Fruit fly (Drosophila melanogaster) whole organism, embryonic: ENCODE data around the gene CaMKI.

Experiments
- Aef1 ChIP-seq: fragments of 200-800 bp; sonication (Bioruptor generic); IDR thresholded peaks from 3 replicates; pipeline ENCODE4 v1.3.6; 2022; ENCODE audit warnings: missing biosample characterization, missing genetic modification characterization
- Atf6 ChIP-seq: fragments of 200-800 bp; sonication (Bioruptor generic); IDR thresholded peaks from 2 replicates; pipeline ENCODE4 v1.3.6; 2022; ENCODE audit warnings: missing biosample characterization, missing genetic modification characterization
- Awh ChIP-seq: fragments of 200-800 bp; sonication (Bioruptor generic); IDR thresholded peaks from 2 replicates; pipeline ENCODE4, ENCODE4 v1.3.6; 2022; ENCODE audit warnings: missing biosample characterization, missing genetic modification characterization
- B-H2 ChIP-seq: fragments of 200-800 bp; sonication (Bioruptor generic); optimal IDR thresholded peaks from 2 replicates; lab custom pipeline; 2018; ENCODE audit warnings: missing biosample characterization, mild to moderate bottlenecking, missing genetic modification characterization
- CG10543 ChIP-seq: fragments of 200-800 bp; sonication (Bioruptor generic); optimal IDR thresholded peaks from 3 replicates; lab custom pipeline; 2017; ENCODE audit warnings: missing biosample characterization, mild to moderate bottlenecking, missing genetic modification characterization, moderate library complexity
- CG12071 ChIP-seq: fragments of 200-800 bp; sonication (Bioruptor generic); optimal IDR thresholded peaks from 3 replicates; lab custom pipeline; 2018; ENCODE audit warnings: missing biosample characterization, mild to moderate bottlenecking, missing genetic modification characterization
- CG12155 ChIP-seq: fragments of 200-800 bp; sonication (Bioruptor generic); optimal IDR thresholded peaks from 3 replicates; lab custom pipeline; 2016; ENCODE audit warnings: missing biosample characterization, missing genetic modification characterization
- CG13424 ChIP-seq: fragments of 200-800 bp; sonication (Bioruptor generic); optimal IDR thresholded peaks from 2 replicates; lab custom pipeline; 2019; ENCODE audit warnings: missing biosample characterization, mild to moderate bottlenecking, missing genetic modification characterization, moderate library complexity
- CG16815 ChIP-seq: fragments of 200-800 bp; sonication (Bioruptor generic); optimal IDR thresholded peaks from 3 replicates; lab custom pipeline; 2017; ENCODE audit warnings: missing biosample characterization, mild to moderate bottlenecking, missing genetic modification characterization
- CG17912 ChIP-seq: fragments of 200-800 bp; sonication (Bioruptor generic); optimal IDR thresholded peaks from 2 replicates; lab custom pipeline; 2018; ENCODE audit warnings: missing biosample characterization, mild to moderate bottlenecking, missing genetic modification characterization
- CG18599 ChIP-seq: fragments of 200-800 bp; sonication (Bioruptor generic); optimal IDR thresholded peaks from 3 replicates; lab custom pipeline; 2017; ENCODE audit warnings: missing biosample characterization, missing genetic modification characterization, mild to moderate bottlenecking, moderate library complexity, missing genetic modification reagents
- CG2199 ChIP-seq: fragments of 200-800 bp; sonication (Bioruptor generic); IDR thresholded peaks from 3 replicates; pipeline ENCODE4 v1.3.6; 2022; ENCODE audit warnings: missing biosample characterization, missing genetic modification characterization
- CG2712 ChIP-seq: fragments of 200-800 bp; optimal IDR thresholded peaks from 3 replicates; lab custom pipeline; 2019; ENCODE audit warnings: missing biosample characterization, mild to moderate bottlenecking, missing genetic modification characterization, moderate library complexity
- CG6175 ChIP-seq: fragments of 200-800 bp; sonication (Bioruptor generic); IDR thresholded peaks from 3 replicates; pipeline ENCODE4 v1.3.6; 2022; ENCODE audit warnings: missing biosample characterization, missing genetic modification characterization
- CG7745 ChIP-seq: fragments of 200-800 bp; sonication (Bioruptor generic); optimal IDR thresholded peaks from 2 replicates; lab custom pipeline; 2018; ENCODE audit warnings: missing biosample characterization, mild to moderate bottlenecking, missing genetic modification characterization, moderate library complexity
- CG9437 ChIP-seq: fragments of 200-800 bp; sonication (Bioruptor generic); optimal IDR thresholded peaks from 2 replicates; lab custom pipeline; 2018; ENCODE audit warnings: missing biosample characterization, mild to moderate bottlenecking, missing genetic modification characterization
- Dad ChIP-seq: fragments of 200-800 bp; sonication (Bioruptor generic); optimal IDR thresholded peaks from 3 replicates; lab custom pipeline; 2016; ENCODE audit warnings: missing biosample characterization, missing genetic modification characterization
- Dbx ChIP-seq: fragments of 200-800 bp; sonication (Bioruptor generic); IDR thresholded peaks from 3 replicates; pipeline ENCODE4 v1.3.6; 2022; ENCODE audit warnings: missing biosample characterization, missing genetic modification characterization
- Deaf1 ChIP-seq: fragments of 200-800 bp; optimal IDR thresholded peaks from 3 replicates; lab custom pipeline; 2019; ENCODE audit warnings: missing biosample characterization, mild to moderate bottlenecking, missing genetic modification characterization, moderate library complexity
- HmgD ChIP-seq: fragments of 200-800 bp; sonication (Bioruptor generic); optimal IDR thresholded peaks from 3 replicates; lab custom pipeline; 2016; ENCODE audit warnings: missing biosample characterization, missing genetic modification characterization
- HmgZ ChIP-seq: fragments of 200-800 bp; sonication (Bioruptor generic); optimal IDR thresholded peaks from 2 replicates; lab custom pipeline; 2018; ENCODE audit warnings: missing biosample characterization, mild to moderate bottlenecking, missing genetic modification characterization
- Med ChIP-seq: fragments of 200-800 bp; sonication (Bioruptor generic); peaks from one replicate; lab custom pipeline; 2016; ENCODE audit warnings: missing biosample characterization, missing genetic modification characterization, mild to moderate bottlenecking, inconsistent platforms, moderate library complexity
- Nf-YA ChIP-seq: fragments of 200-800 bp; sonication (Bioruptor generic); IDR thresholded peaks from 2 replicates; pipeline ENCODE4 v1.3.6; 2022; ENCODE audit warnings: missing biosample characterization, missing genetic modification characterization
- Nf-YB ChIP-seq: fragments of 200-800 bp; sonication (Bioruptor generic); optimal IDR thresholded peaks from 3 replicates; lab custom pipeline; 2019; ENCODE audit warnings: missing biosample characterization, mild to moderate bottlenecking, missing genetic modification characterization, moderate library complexity
- Poxn ChIP-seq: fragments of 200-800 bp; sonication (Bioruptor generic); IDR thresholded peaks from 2 replicates; pipeline ENCODE4 v1.3.6; 2022; ENCODE audit warnings: missing biosample characterization, missing genetic modification characterization
- Sry-β ChIP-seq: fragments of 200-800 bp; sonication (Bioruptor generic); optimal IDR thresholded peaks from 2 replicates; lab custom pipeline; 2018; ENCODE audit warnings: missing biosample characterization, mild to moderate bottlenecking, missing genetic modification characterization, moderate library complexity
- abd-A ChIP-seq: fragments of 200-800 bp; sonication (Bioruptor generic); optimal IDR thresholded peaks from 3 replicates; lab custom pipeline; 2019; ENCODE audit warnings: missing biosample characterization, mild to moderate bottlenecking, missing genetic modification characterization, moderate library complexity
- ato ChIP-seq: fragments of 200-800 bp; sonication (Bioruptor generic); IDR thresholded peaks from 2 replicates; pipeline ENCODE4 v1.3.6; 2022; ENCODE audit warnings: missing biosample characterization, missing genetic modification characterization; ENCODE audit not compliant: partially characterized antibody
- bowl ChIP-seq: fragments of 200-800 bp; sonication (Bioruptor generic); IDR thresholded peaks from 2 replicates; pipeline ENCODE4 v1.3.6; 2022; ENCODE audit warnings: missing biosample characterization, missing genetic modification characterization
- cad ChIP-seq: fragments of >200 bp; optimal IDR thresholded peaks from 2 replicates; lab custom pipeline; 2017; ENCODE audit warnings: missing biosample characterization, missing genetic modification characterization
- caup ChIP-seq: fragments of 200-800 bp; sonication (Bioruptor generic); optimal IDR thresholded peaks from 3 replicates; lab custom pipeline; 2017; ENCODE audit warnings: missing biosample characterization, mild to moderate bottlenecking, missing genetic modification characterization, moderate library complexity; ENCODE audit not compliant: severe bottlenecking
- ci ChIP-seq: fragments of 200-800 bp; sonication (Bioruptor generic); IDR thresholded peaks from 3 replicates; pipeline ENCODE4 v1.3.6; 2022; ENCODE audit warnings: missing biosample characterization, missing genetic modification characterization
- exex ChIP-seq: fragments of 200-800 bp; sonication (Bioruptor generic); optimal IDR thresholded peaks from 4 replicates; lab custom pipeline; 2018; ENCODE audit warnings: missing biosample characterization, mild to moderate bottlenecking, missing genetic modification characterization, moderate library complexity
- hb ChIP-seq: fragments of 200-800 bp; sonication (Bioruptor generic); IDR thresholded peaks from 3 replicates; pipeline ENCODE4 v1.3.6; 2022; ENCODE audit warnings: missing biosample characterization, missing genetic modification characterization; ENCODE audit not compliant: partially characterized antibody
- insv ChIP-seq, 2 experiments: fragments of 200-800 bp; sonication (Bioruptor generic); optimal IDR thresholded peaks; 3 replicates each; lab custom pipeline; 2016 to 2018; ENCODE audit warnings: missing biosample characterization in 2 of 2, missing genetic modification characterization in 2 of 2
- lab ChIP-seq: fragments of 200-800 bp; sonication (Bioruptor generic); optimal IDR thresholded peaks from 3 replicates; lab custom pipeline; 2017; ENCODE audit warnings: missing biosample characterization, missing genetic modification characterization, mild to moderate bottlenecking, moderate library complexity, missing genetic modification reagents
- lov ChIP-seq, 2 experiments: fragments of 200-800 bp in 1 of 2; fragments of >200 bp in 1 of 2; sonication (Bioruptor generic) in 1 of 2; IDR thresholded peaks in 1 of 2; optimal IDR thresholded peaks in 1 of 2; 2 replicates in 1 of 2; 3 replicates in 1 of 2; pipeline versions ENCODE4 v1.3.6 to Lab custom; 2017 to 2022; ENCODE audit warnings: missing biosample characterization in 1 of 2, missing genetic modification characterization in 1 of 2
- nerfin-1 ChIP-seq: fragments of 200-800 bp; sonication (Bioruptor generic); optimal IDR thresholded peaks from 3 replicates; lab custom pipeline; 2019; ENCODE audit warnings: missing biosample characterization, mild to moderate bottlenecking, missing genetic modification characterization, moderate library complexity
- nmo ChIP-seq: fragments of 200-800 bp; sonication (Bioruptor generic); optimal IDR thresholded peaks from 2 replicates; lab custom pipeline; 2018; ENCODE audit warnings: missing biosample characterization, mild to moderate bottlenecking, missing genetic modification characterization, moderate library complexity
- nom ChIP-seq: fragments of 200-800 bp; sonication (Bioruptor generic); optimal IDR thresholded peaks from 2 replicates; lab custom pipeline; 2017; ENCODE audit warnings: missing biosample characterization, missing genetic modification characterization, mild to moderate bottlenecking, moderate library complexity, missing genetic modification reagents
- pfk ChIP-seq: fragments of 200-800 bp; sonication (Bioruptor generic); optimal IDR thresholded peaks from 2 replicates; lab custom pipeline; 2018; ENCODE audit warnings: missing biosample characterization, mild to moderate bottlenecking, missing genetic modification characterization, moderate library complexity
- pros ChIP-seq: fragments of 200-800 bp; sonication (Bioruptor generic); optimal IDR thresholded peaks from 3 replicates; lab custom pipeline; 2019; ENCODE audit warnings: missing biosample characterization, mild to moderate bottlenecking, missing genetic modification characterization, moderate library complexity
- salm ChIP-seq: fragments of 200-800 bp; sonication (Bioruptor generic); optimal IDR thresholded peaks from 2 replicates; lab custom pipeline; 2018; ENCODE audit warnings: missing biosample characterization, mild to moderate bottlenecking, missing genetic modification characterization
- unpg ChIP-seq: fragments of 200-800 bp; sonication (Bioruptor generic); optimal IDR thresholded peaks from 3 replicates; lab custom pipeline; 2018; ENCODE audit warnings: missing biosample characterization, mild to moderate bottlenecking, missing genetic modification characterization, moderate library complexity
- wek ChIP-seq: fragments of 200-800 bp; sonication (Bioruptor generic); optimal IDR thresholded peaks from 3 replicates; lab custom pipeline; 2018; ENCODE audit warnings: missing biosample characterization, mild to moderate bottlenecking, missing genetic modification characterization, moderate library complexity
- wor ChIP-seq: fragments of 200-800 bp; sonication (Bioruptor generic); IDR thresholded peaks from 2 replicates; pipeline ENCODE4 v1.3.6; 2022; ENCODE audit warnings: missing biosample characterization, missing genetic modification characterization
- zen ChIP-seq: fragments of 200-800 bp; sonication (Bioruptor generic); optimal IDR thresholded peaks from 3 replicates; lab custom pipeline; 2018; ENCODE audit warnings: missing biosample characterization, mild to moderate bottlenecking, missing genetic modification characterization, moderate library complexity
- zf30C ChIP-seq: fragments of 200-800 bp; sonication (Bioruptor generic); optimal IDR thresholded peaks from 3 replicates; lab custom pipeline; 2018; ENCODE audit warnings: missing biosample characterization, mild to moderate bottlenecking, missing genetic modification characterization

The CaMKI gene

DNA sequence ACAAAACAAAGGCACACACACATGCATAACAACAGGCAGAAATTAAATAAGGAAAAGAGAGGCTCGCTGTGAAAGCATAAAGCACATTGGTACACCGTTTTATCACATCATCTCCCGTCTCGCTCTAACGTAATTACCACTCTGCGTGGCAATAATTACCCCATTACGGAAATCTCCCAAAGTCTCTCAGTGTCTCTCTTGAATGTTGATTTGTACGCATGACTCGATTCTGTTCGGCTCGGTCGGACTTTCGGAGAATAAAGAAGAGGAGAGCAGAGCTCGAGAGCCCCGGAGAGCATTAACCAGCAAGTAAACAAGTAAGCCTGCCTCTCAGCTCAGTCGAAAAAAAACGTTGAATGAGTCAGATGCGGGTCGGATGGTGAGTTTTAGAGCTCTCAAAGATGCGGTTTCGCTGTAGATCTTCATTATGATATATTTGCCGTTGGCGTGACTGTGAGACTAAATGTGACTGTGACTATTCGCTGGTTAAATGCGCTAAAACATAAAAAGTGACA is 56.2 kb downstream of the CaMKI start, which contains the start of gene zfh2 (continued):
- TF ChIP-seq lov (optimal IDR thresholded peaks at IDR 0.05; lab: Kevin White, UChicago) (no peak), lov (GFP tag; IDR thresholded peaks at IDR 0.05; lab: Robert Waterston, UW) (0 out of 3 replicates have a peak, but pooled peaks have one; percentile 39), Deaf1 (tag; lab: Kevin White, UChicago) (peak; percentile 91), CG9437 (GFP tag; lab: Kevin White, UChicago) (peak; percentile 85), insv (GFP tag; optimal IDR thresholded peaks at IDR 0.05; lab: Kevin White, UChicago) (peak in 1 of 2 experiments; percentile 19), ci (peak; percentile 69; the same call in 2 of the 3 replicates), lab (GFP tag; lab: Kevin White, UChicago) (peak; percentile 29), zf30C (GFP tag; lab: Kevin White, UChicago) (peak; percentile 90), Dbx (GFP tag; lab: Robert Waterston, UW) (peak; percentile 44; the same call in 1 of the 3 replicates), CG12155 (GFP tag; lab: Kevin White, UChicago) (no peak), HmgD (GFP tag; lab: Kevin White, UChicago) (no peak), CG12071 (GFP tag; lab: Kevin White, UChicago) (peak; percentile 13), Dad (GFP tag; lab: Kevin White, UChicago) (peak; percentile 0), CG10543 (GFP tag; lab: Kevin White, UChicago) (peak; percentile 32), cad (GFP tag; lab: Kevin White, UChicago) (peak; percentile 68), CG13424 (no peak), CG7745 (tag; lab: Kevin White, UChicago) (peak; percentile 96), Awh (GFP tag; lab: Robert Waterston, UW) (peak; percentile 52; the same call in 1 of the 2 replicates), abd-A (tag; lab: Kevin White, UChicago) (peak; percentile 100), nerfin-1 (tag; lab: Kevin White, UChicago) (peak; percentile 47), pfk (GFP tag; lab: Kevin White, UChicago) (peak; percentile 53), CG17912 (GFP tag; lab: Kevin White, UChicago) (peak; percentile 52), HmgZ (tag; lab: Kevin White, UChicago) (peak; percentile 3), Med (GFP tag; lab: Kevin White, UChicago) (peak; percentile 23), CG2712 (tag; lab: Kevin White, UChicago) (peak; percentile 30), wek (peak; percentile 64), Poxn (GFP tag; lab: Robert Waterston, UW) (no peak), Sry-β (GFP tag; lab: Kevin White, UChicago) (no peak), zen (peak; percentile 97), nmo (GFP tag; lab: Kevin White, UChicago) (no peak), hb (no peak), CG2199 (GFP tag; lab: Robert Waterston, UW) (peak; percentile 87), unpg (GFP tag; lab: Kevin White, UChicago) (peak; percentile 28), wor (GFP tag; lab: Robert Waterston, UW) (no peak), caup (GFP tag; lab: Kevin White, UChicago) (peak; percentile 20), ato (no peak), salm (tag; lab: Kevin White, UChicago) (no peak), Aef1 (GFP tag; lab: Robert Waterston, UW) (no peak), Nf-YA (GFP tag; lab: Robert Waterston, UW) (no peak), CG16815 (GFP tag; lab: Kevin White, UChicago) (no peak), bowl (peak; percentile 16; the same call in 1 of the 2 replicates), nom (GFP tag; lab: Kevin White, UChicago) (peak; percentile 46), pros (GFP tag; lab: Kevin White, UChicago) (peak; percentile 99), exex (tag; lab: Kevin White, UChicago) (peak; percentile 49), CG6175 (GFP tag; lab: Robert Waterston, UW) (no peak), Atf6 (0 out of 2 replicates have a peak, but pooled peaks have one; percentile 50), CG18599 (GFP tag; lab: Kevin White, UChicago) (peak; percentile 30), B-H2 (GFP tag; lab: Kevin White, UChicago) (peak; percentile 3), Nf-YB (peak; percentile 93)
